Worm (Caenorhabditis elegans): Measurements from ENCODE around the gene F47D12.6.

Gene F47D12.6

ce11 chrIII:6303114-6303647, 16.1 kb upstream of the F47D12.6 start, which contains the start of gene F47D12.9 (continued):
- TF ChIP-seq fkh-8 (tag; optimal IDR thresholded peaks at IDR 0.05) (peak; percentile 82), isw-1 (GFP tag; IDR thresholded peaks at IDR 0.05) (peak; percentile 67), lin-15B (tag; optimal IDR thresholded peaks at IDR 0.05) (peak; percentile 37), jun-1 (tag; optimal IDR thresholded peaks at IDR 0.05) (peak; percentile 63), ceh-88 (GFP tag; IDR thresholded peaks at IDR 0.05) (peak; percentile 63), grh-1 (GFP tag; IDR thresholded peaks at IDR 0.05) (peak; percentile 62), egl-13 (tag; optimal IDR thresholded peaks at IDR 0.05) (no peak), mab-9 (GFP tag; IDR thresholded peaks at IDR 0.05) (no peak), ztf-11 (tag; optimal IDR thresholded peaks at IDR 0.05) (no peak), nhr-237 (tag; optimal IDR thresholded peaks at IDR 0.05) (no peak), ceh-90 (tag; optimal IDR thresholded peaks at IDR 0.05) (no peak), nhr-28 (tag; optimal IDR thresholded peaks at IDR 0.05) (no peak), nhr-77 (tag; optimal IDR thresholded peaks at IDR 0.05) (peak; percentile 65), pax-3 (tag; optimal IDR thresholded peaks at IDR 0.05) (peak; percentile 45), snpc-4 (tag; optimal IDR thresholded peaks at IDR 0.05) (no peak), C04F5.9 (tag; optimal IDR thresholded peaks at IDR 0.05) (no peak), lin-35 (GFP tag; optimal IDR thresholded peaks at IDR 0.05) (peak; percentile 78 to 84), nhr-71 (tag; optimal IDR thresholded peaks at IDR 0.05) (peak; percentile 89), efl-3 (GFP tag; optimal IDR thresholded peaks at IDR 0.05) (no peak), zag-1 (tag; optimal IDR thresholded peaks at IDR 0.05) (no peak), elt-3 (tag; optimal IDR thresholded peaks at IDR 0.05) (peak in 3 of 6 experiments; percentile 22 to 92 (median 88)), C16A3.4 (tag; optimal IDR thresholded peaks at IDR 0.05) (peak; percentile 80), ceh-8 (GFP tag; optimal IDR thresholded peaks at IDR 0.05) (no peak), sox-4 (tag; optimal IDR thresholded peaks at IDR 0.05) (no peak), irx-1 (tag; optimal IDR thresholded peaks at IDR 0.05) (peak; percentile 66), nhr-47 (tag; optimal IDR thresholded peaks at IDR 0.05) (peak; percentile 69), Y116A8C.19 (tag; optimal IDR thresholded peaks at IDR 0.05; ENCODE audit: borderline replicate concordance) (no peak), lin-14 (GFP tag; optimal IDR thresholded peaks at IDR 0.05) (peak; percentile 96), hpl-2 (GFP tag; optimal IDR thresholded peaks at IDR 0.05) (no peak), blmp-1 (tag; optimal IDR thresholded peaks at IDR 0.05) (peak; percentile 67), lin-13 (GFP tag; optimal IDR thresholded peaks at IDR 0.05) (peak; percentile 68), lin-39 (tag; optimal IDR thresholded peaks at IDR 0.05) (peak; percentile 20), lsy-2 (tag; optimal IDR thresholded peaks at IDR 0.05) (peak; percentile 77 to 92), lir-3 (tag; optimal IDR thresholded peaks at IDR 0.05; ENCODE audit: poor library complexity) (no peak), ama-1 (optimal IDR thresholded peaks at IDR 0.05) (peak; percentile 61), nhr-90 (tag; optimal IDR thresholded peaks at IDR 0.05; ENCODE audit: poor library complexity) (peak; percentile 76), ceh-63 (GFP tag; optimal IDR thresholded peaks at IDR 0.05) (no peak), nhr-85 (tag) (peak; percentile 92), ceh-82 (tag; optimal IDR thresholded peaks at IDR 0.05) (peak; percentile 28 to 80 (median 45))

- TF ChIP-seq zag-1 (tag; optimal IDR thresholded peaks at IDR 0.05) (no peak), efl-1 (optimal IDR thresholded peaks at IDR 0.05) (no peak), efl-1 (GFP tag; optimal IDR thresholded peaks at IDR 0.05 in 1 of 2) (peak in 1 of 2 experiments; percentile 56)
Observed at ce11 chrIII:6300297-6300696, 13.2 kb upstream of the F47D12.6 start.

DNA sequence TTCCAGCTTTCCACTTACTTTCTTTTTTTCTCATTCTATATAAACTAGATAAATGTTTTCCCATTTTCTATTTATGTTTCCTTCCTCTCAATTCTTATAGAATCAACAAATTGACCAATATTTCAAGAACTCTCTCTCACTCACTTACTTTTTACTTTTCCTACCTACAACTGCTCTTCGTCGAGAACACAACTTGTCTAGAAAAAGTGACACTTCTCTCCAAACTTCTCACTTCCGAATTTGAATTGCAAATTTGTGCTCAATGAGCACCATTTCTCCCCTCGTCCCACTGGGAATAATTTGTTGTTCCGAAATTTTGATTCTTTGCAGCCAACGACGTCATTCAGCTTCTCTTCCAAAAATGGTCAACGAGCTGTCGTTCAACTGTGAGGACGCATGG, 11.0 kb upstream of the F47D12.6 start, which contains the start of gene F47D12.3:
TSS of gene F47D12.3 (plus strand) at position 331 of the 400 bp plus-strand sequence.
- no peak for TF ChIP-seq lir-3 (tag; optimal IDR thresholded peaks at IDR 0.05; ENCODE audit: poor library complexity)
- no peak for TF ChIP-seq rnt-1 (tag; optimal IDR thresholded peaks at IDR 0.05)
